Worm (Caenorhabditis elegans) whole organism, L3 larva: ENCODE measurements around the gene klp-3.

Experiments
- ZK546.5 ChIP-seq: sonication (generic microtip); optimal IDR thresholded peaks from 2 replicates; lab custom pipeline; 2017; ENCODE audit warnings: missing biosample characterization, missing genetic modification characterization
- ama-1 ChIP-seq: fragments of 150-350 bp; optimal IDR thresholded peaks from 2 replicates; lab custom pipeline; 2018
- ceh-16 ChIP-seq: sonication (generic microtip); optimal IDR thresholded peaks from 2 replicates; lab custom pipeline; 2017; ENCODE audit warnings: missing biosample characterization, missing genetic modification characterization
- ceh-28 ChIP-seq: fragments of 150-350 bp; optimal IDR thresholded peaks from 2 replicates; lab custom pipeline; 2014; ENCODE audit warnings: missing biosample characterization, missing genetic modification reagents, missing genetic modification characterization
- ceh-82 ChIP-seq: fragments of 150-350 bp; optimal IDR thresholded peaks from 2 replicates; lab custom pipeline; 2014; ENCODE audit warnings: missing biosample characterization, missing genetic modification characterization
- ceh-9 ChIP-seq: sonication (generic microtip); optimal IDR thresholded peaks from 2 replicates; lab custom pipeline; 2018; ENCODE audit warnings: missing biosample characterization, missing genetic modification characterization
- daf-12 ChIP-seq: fragments of 150-350 bp; optimal IDR thresholded peaks from 2 replicates; lab custom pipeline; 2014; ENCODE audit warnings: missing biosample characterization, missing genetic modification reagents, missing genetic modification characterization
- egl-5 ChIP-seq: fragments of 150-350 bp; optimal IDR thresholded peaks from 2 replicates; lab custom pipeline; 2017; ENCODE audit warnings: missing biosample characterization, missing genetic modification reagents, missing genetic modification characterization, inconsistent platforms
- elt-2 ChIP-seq: sonication (generic microtip); optimal IDR thresholded peaks from 2 replicates; lab custom pipeline; 2016; ENCODE audit warnings: missing genetic modification reagents, mild to moderate bottlenecking, missing genetic modification characterization, missing compliant biosample characterization
- eor-1 ChIP-seq, 2 experiments: fragments of 150-350 bp; optimal IDR thresholded peaks; 2 replicates each; lab custom pipeline; 2014 to 2018; ENCODE audit warnings: missing biosample characterization in 2 of 2, missing genetic modification characterization in 2 of 2
- fkh-2 ChIP-seq: fragments of 150-350 bp; optimal IDR thresholded peaks from 2 replicates; lab custom pipeline; 2014; ENCODE audit warnings: missing biosample characterization, missing genetic modification reagents, missing genetic modification characterization
- fos-1 ChIP-seq: fragments of 150-350 bp; optimal IDR thresholded peaks from 2 replicates; lab custom pipeline; 2014; ENCODE audit warnings: missing biosample characterization, missing genetic modification characterization
- hmg-11 ChIP-seq: sonication (generic microtip); optimal IDR thresholded peaks from 2 replicates; lab custom pipeline; 2016; ENCODE audit warnings: missing genetic modification characterization, missing compliant biosample characterization
- lin-15B ChIP-seq: fragments of 150-350 bp; optimal IDR thresholded peaks from 2 replicates; lab custom pipeline; 2014; ENCODE audit warnings: missing biosample characterization, missing genetic modification characterization
- lsy-12 ChIP-seq: sonication (generic microtip); optimal IDR thresholded peaks from 2 replicates; lab custom pipeline; 2016; ENCODE audit warnings: mild to moderate bottlenecking, missing genetic modification characterization, missing compliant biosample characterization
- mdl-1 ChIP-seq: fragments of 150-350 bp; optimal IDR thresholded peaks from 2 replicates; lab custom pipeline; 2014; ENCODE audit warnings: missing biosample characterization, missing genetic modification characterization
- mml-1 ChIP-seq: fragments of 150-350 bp; sonication (generic microtip); optimal IDR thresholded peaks from 3 replicates; lab custom pipeline; 2014; ENCODE audit warnings: missing biosample characterization, missing genetic modification characterization
- nfya-1 ChIP-seq: sonication (generic microtip); optimal IDR thresholded peaks from 2 replicates; lab custom pipeline; 2017; ENCODE audit warnings: missing genetic modification characterization, mild to moderate bottlenecking, missing compliant biosample characterization, antibody characterized with exemption, moderate library complexity; ENCODE audit not compliant: insufficient read depth
- nhr-23 ChIP-seq: fragments of 150-350 bp; optimal IDR thresholded peaks from 2 replicates; lab custom pipeline; 2014; ENCODE audit warnings: missing biosample characterization, missing genetic modification reagents, missing genetic modification characterization
- nhr-43 ChIP-seq: sonication (generic microtip); optimal IDR thresholded peaks from 2 replicates; lab custom pipeline; 2016; ENCODE audit warnings: mild to moderate bottlenecking, missing genetic modification characterization, missing compliant biosample characterization; ENCODE audit not compliant: poor library complexity, severe bottlenecking
- nhr-76 ChIP-seq: fragments of 150-350 bp; sonication (generic microtip); optimal IDR thresholded peaks from 5 replicates; lab custom pipeline; 2014; ENCODE audit warnings: missing biosample characterization, missing genetic modification characterization
- nhr-77 ChIP-seq: fragments of 150-350 bp; optimal IDR thresholded peaks from 2 replicates; lab custom pipeline; 2014; ENCODE audit warnings: missing biosample characterization, missing genetic modification characterization
- pha-4 ChIP-seq: fragments of 150-350 bp; optimal IDR thresholded peaks from 2 replicates; lab custom pipeline; 2014; ENCODE audit warnings: missing biosample characterization, missing genetic modification reagents, missing genetic modification characterization
- pqm-1 ChIP-seq: fragments of 150-350 bp; optimal IDR thresholded peaks from 2 replicates; lab custom pipeline; 2017; ENCODE audit warnings: missing biosample characterization, missing genetic modification characterization, inconsistent platforms
- skn-1 ChIP-seq: fragments of 150-350 bp; optimal IDR thresholded peaks from 2 replicates; lab custom pipeline; 2014; ENCODE audit warnings: missing biosample characterization, missing genetic modification characterization
- snpc-4 ChIP-seq: fragments of 150-350 bp; optimal IDR thresholded peaks from 2 replicates; lab custom pipeline; 2014; ENCODE audit warnings: missing biosample characterization, missing genetic modification characterization
- unc-39 ChIP-seq: sonication (generic microtip); optimal IDR thresholded peaks from 4 replicates; lab custom pipeline; 2017; ENCODE audit warnings: missing biosample characterization, missing genetic modification characterization
- unc-62 ChIP-seq: fragments of 150-350 bp; sonication (generic microtip); optimal IDR thresholded peaks from 4 replicates; lab custom pipeline; 2014; ENCODE audit warnings: missing biosample characterization, missing genetic modification reagents, missing genetic modification characterization
- ztf-4 ChIP-seq: fragments of 150-350 bp; optimal IDR thresholded peaks from 2 replicates; lab custom pipeline; 2014; ENCODE audit warnings: missing biosample characterization, missing genetic modification characterization

Gene klp-3

ce11 chrII:7863480-7864125 is 21.4 kb downstream of the klp-3 start:
- TF ChIP-seq nhr-76 (tag; lab: Kevin White, UChicago) (no peak), lsy-12 (tag; lab: Kevin White, UChicago) (no peak), ceh-16 (tag; lab: Kevin White, UChicago) (no peak), fkh-2 (tag; lab: Kevin White, UChicago) (no peak), ceh-28 (tag; lab: Kevin White, UChicago) (no peak), fos-1 (tag; lab: Kevin White, UChicago) (no peak), lin-15B (peak; percentile 48)

DNA sequence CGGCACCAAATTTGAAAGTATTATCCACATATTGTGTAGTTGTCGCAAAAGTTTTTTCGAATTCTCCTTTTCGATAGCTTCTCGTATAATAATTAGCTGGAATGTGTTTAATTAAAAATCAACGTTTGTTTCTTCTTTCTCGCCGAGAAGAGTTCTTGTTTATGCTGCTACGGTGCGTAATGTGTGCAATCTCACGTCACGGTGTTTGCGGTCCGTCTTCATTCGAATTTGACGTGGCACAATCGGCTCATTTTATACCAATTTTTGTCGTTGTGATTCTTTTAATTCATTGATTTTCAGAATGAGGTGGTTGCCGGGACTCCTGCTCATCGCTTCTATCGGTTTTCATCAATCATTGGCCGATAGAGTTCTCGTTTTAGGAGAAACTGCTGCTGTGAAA is 22.1 kb downstream of the klp-3 start, which contains the start of gene ostb-1:
Gene ostb-1 (plus strand): TSS at position 301 of the 400 bp plus-strand sequence.
- TF ChIP-seq unc-62 = no peak
- no peak for TF ChIP-seq nhr-77 (tag; lab: Kevin White, UChicago)
- no peak for TF ChIP-seq fkh-2 (tag; lab: Kevin White, UChicago)
- no peak for TF ChIP-seq nhr-43 (tag; lab: Kevin White, UChicago)
- no peak for TF ChIP-seq unc-39
- no peak for TF ChIP-seq ZK546.5 (tag; lab: Kevin White, UChicago)
- TF ChIP-seq pha-4 (tag; lab: Kevin White, UChicago) = peak; percentile 56
- no peak for TF ChIP-seq ceh-82
- no peak for TF ChIP-seq mdl-1 (tag; lab: Kevin White, UChicago)
- TF ChIP-seq eor-1 (tag; optimal IDR thresholded peaks at IDR 0.05; lab: Kevin White, UChicago) = no peak
- peak; percentile 81 for TF ChIP-seq nfya-1 (tag; lab: Kevin White, UChicago)
- TF ChIP-seq, all 47 proteins: peak for 2

ce11 chrII:7864892-7865291 is 22.7 kb downstream of the klp-3 start:
- TF ChIP-seq unc-39 = no peak
- no peak for TF ChIP-seq mml-1 (tag; lab: Kevin White, UChicago)
- no peak for TF ChIP-seq hmg-11 (tag; lab: Kevin White, UChicago)

DNA sequence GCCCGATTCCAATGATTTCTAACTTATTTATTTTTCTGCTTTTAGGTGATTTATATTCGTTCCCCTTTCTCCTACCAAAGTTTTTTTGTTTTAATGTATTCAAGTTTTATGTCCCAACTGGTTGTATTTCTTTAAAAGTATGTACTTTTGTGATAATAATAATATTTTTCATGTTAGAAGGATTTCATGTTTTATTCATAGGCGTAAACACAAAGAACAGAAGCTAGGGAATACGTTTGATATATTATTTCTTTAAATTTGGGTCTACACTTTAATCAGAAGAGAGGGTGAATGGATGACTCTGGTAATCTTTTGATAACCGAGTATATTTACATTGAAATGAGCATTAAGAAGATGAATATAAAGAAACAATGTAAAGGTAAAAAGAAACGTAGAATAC is 23.9 kb downstream of the klp-3 start:
- no peak for TF ChIP-seq ztf-4 (tag; lab: Kevin White, UChicago)
- no peak for TF ChIP-seq skn-1

DNA sequence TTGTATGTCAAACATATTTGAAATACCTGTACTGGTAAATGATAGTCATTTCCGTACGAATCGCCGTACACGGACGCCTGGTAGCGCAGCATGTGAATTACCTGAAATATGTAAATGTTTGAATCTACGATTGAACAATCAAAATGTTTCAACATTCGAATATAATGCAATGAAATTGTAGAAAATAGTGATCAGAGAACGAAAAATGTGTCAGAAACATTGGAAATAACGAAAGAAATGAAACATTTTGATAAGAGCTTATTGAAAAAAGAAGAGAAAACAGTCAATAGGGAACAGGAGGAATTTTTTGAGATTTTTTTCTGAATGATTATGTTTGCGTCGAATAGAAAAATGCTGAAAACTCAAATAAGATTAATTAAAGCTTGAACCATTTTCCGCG is 27.9 kb downstream of the klp-3 start, which contains the start of gene ztf-17:
Gene ztf-17 (minus strand): TSS at position 101 of the 400 bp plus-strand sequence.
- TF ChIP-seq elt-2 = peak; percentile 1
- TF ChIP-seq daf-12 = no peak

DNA sequence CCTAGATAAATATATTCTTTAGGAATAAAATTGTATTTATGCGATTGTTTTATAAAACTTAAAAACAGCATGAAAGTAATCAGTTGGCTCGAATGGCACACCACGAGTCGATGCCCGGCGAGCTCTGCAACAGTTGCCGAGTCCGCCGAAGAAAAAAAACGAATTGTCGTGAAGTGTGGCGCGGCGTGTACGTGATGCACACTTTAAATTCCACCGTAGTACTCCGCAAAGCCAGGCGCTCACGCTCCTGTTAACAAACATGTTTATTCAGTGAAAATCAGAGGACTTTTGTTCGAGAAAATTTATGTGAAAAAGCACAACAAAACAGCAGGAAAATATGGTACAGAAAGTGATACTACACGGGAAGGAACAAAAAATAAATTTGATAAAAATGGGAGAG is 28.5 kb downstream of the klp-3 start:
- TF ChIP-seq snpc-4 (tag; lab: Kevin White, UChicago) (peak; percentile 23), lin-15B (peak; percentile 73), pqm-1 (tag; lab: Kevin White, UChicago) (peak; percentile 5), ceh-9 (no peak), egl-5 (tag; lab: Kevin White, UChicago) (peak; percentile 40), ama-1 (lab: Kevin White, UChicago) (peak; percentile 30), pha-4 (tag; lab: Kevin White, UChicago) (peak; percentile 81), ceh-82 (no peak), nfya-1 (tag; lab: Kevin White, UChicago) (peak; percentile 79)

ce11 chrII:7873843-7874372 is 31.8 kb downstream of the klp-3 start, which contains the start of gene T01H3.3:
Gene T01H3.3 (minus strand): TSS chrII:7873893.
- peak; percentile 84 for TF ChIP-seq pha-4 (tag; lab: Kevin White, UChicago)
- TF ChIP-seq ceh-28 (tag; lab: Kevin White, UChicago) = no peak
- TF ChIP-seq nfya-1 (tag; lab: Kevin White, UChicago) = peak; percentile 58
- TF ChIP-seq lin-15B = peak; percentile 54
- peak; percentile 60 for TF ChIP-seq nhr-23 (tag; lab: Kevin White, UChicago)
- no peak for TF ChIP-seq snpc-4 (tag; lab: Kevin White, UChicago)
- TF ChIP-seq daf-12 = no peak
- TF ChIP-seq elt-2 = peak; percentile 6
- TF ChIP-seq, all 47 proteins: peak for 5
